Worm (Caenorhabditis elegans) whole organism, L4 larva: ENCODE measurements around the gene clec-208.
A peak's percentile ranks its signal among the peaks of the same experiment; 100 is the strongest.

Experiments
- D1046.2 ChIP-seq: fragments of 200-800 bp; sonication (Bioruptor generic); IDR thresholded peaks from 2 replicates; pipeline ENCODE4 v1.3.6; 2022; ENCODE audit warnings: missing genetic modification characterization, missing compliant biosample characterization
- F44E2.7 ChIP-seq: fragments of 200-800 bp; sonication (Bioruptor generic); IDR thresholded peaks from 2 replicates; pipeline ENCODE4 v2.1.2; 2022; ENCODE audit warnings: missing genetic modification characterization, missing compliant biosample characterization
- T26A8.4 ChIP-seq: fragments of 200-800 bp; sonication (Bioruptor generic); IDR thresholded peaks from 2 replicates; pipeline ENCODE4 v1.3.6; 2022; ENCODE audit warnings: missing genetic modification characterization, missing compliant biosample characterization
- Y105C5A.15 ChIP-seq: fragments of 200-800 bp; sonication (Bioruptor generic); IDR thresholded peaks from 2 replicates; pipeline ENCODE4 v1.3.6; 2022; ENCODE audit warnings: missing genetic modification characterization, missing compliant biosample characterization
- Y75B8A.6 ChIP-seq: fragments of 200-800 bp; sonication (Bioruptor generic); IDR thresholded peaks from 2 replicates; pipeline ENCODE4 v1.3.6; 2022; ENCODE audit warnings: missing genetic modification reagents, missing genetic modification characterization, missing compliant biosample characterization
- aha-1 ChIP-seq: fragments of 150-350 bp; peaks from one replicate; lab custom pipeline; 2014; ENCODE audit warnings: missing biosample characterization, missing genetic modification characterization
- aly-2 ChIP-seq: sonication (generic microtip); optimal IDR thresholded peaks from 2 replicates; lab custom pipeline; 2018; ENCODE audit warnings: missing biosample characterization, missing genetic modification characterization
- arid-1 ChIP-seq: fragments of 200-800 bp; sonication (Bioruptor generic); conservative IDR thresholded peaks from 2 replicates; pipeline ENCODE4 v1.3.6; 2022; ENCODE audit warnings: missing genetic modification reagents, missing genetic modification characterization, missing compliant biosample characterization
- ceh-20 ChIP-seq: fragments of 200-800 bp; sonication (Bioruptor generic); IDR thresholded peaks from 2 replicates; pipeline ENCODE4 v1.3.6; 2022; ENCODE audit warnings: missing genetic modification reagents, missing genetic modification characterization, missing compliant biosample characterization
- ceh-44 ChIP-seq: fragments of 200-800 bp; sonication (Bioruptor generic); IDR thresholded peaks from 2 replicates; pipeline ENCODE4 v1.3.6; 2022; ENCODE audit warnings: missing genetic modification reagents, missing genetic modification characterization, missing compliant biosample characterization
- daf-16 ChIP-seq, 3 experiments: sonication (generic microtip); optimal IDR thresholded peaks; 2 replicates each; lab custom pipeline; 2016 to 2017; ENCODE audit warnings: missing genetic modification characterization in 3 of 3, missing genetic modification reagents in 3 of 3, mild to moderate bottlenecking in 2 of 3, missing compliant biosample characterization in 2 of 3, missing biosample characterization in 1 of 3, moderate library complexity in 1 of 3
- daf-8 ChIP-seq: fragments of 200-800 bp; sonication (Bioruptor generic); IDR thresholded peaks from 2 replicates; pipeline ENCODE4 v1.3.6; 2022; ENCODE audit warnings: missing genetic modification characterization, missing compliant biosample characterization
- dmd-8 ChIP-seq: fragments of 200-800 bp; sonication (Bioruptor generic); IDR thresholded peaks from 2 replicates; pipeline ENCODE4 v1.3.6; 2022; ENCODE audit warnings: missing genetic modification characterization, missing compliant biosample characterization
- dmd-9 ChIP-seq: fragments of 200-800 bp; sonication (Bioruptor generic); IDR thresholded peaks from 2 replicates; pipeline ENCODE4 v1.3.6; 2022; ENCODE audit warnings: missing genetic modification reagents, missing genetic modification characterization, missing compliant biosample characterization
- dpl-1 ChIP-seq: fragments of 150-350 bp; optimal IDR thresholded peaks from 2 replicates; lab custom pipeline; 2014; ENCODE audit warnings: missing biosample characterization, missing genetic modification reagents, missing genetic modification characterization
- egl-27 ChIP-seq: sonication (generic microtip); optimal IDR thresholded peaks from 3 replicates; lab custom pipeline; 2017; ENCODE audit warnings: missing biosample characterization, missing genetic modification reagents, missing genetic modification characterization
- gei-8 ChIP-seq: fragments of 200-800 bp; sonication (Bioruptor generic); optimal IDR thresholded peaks from 2 replicates; lab custom pipeline; 2018; ENCODE audit warnings: mild to moderate bottlenecking, missing genetic modification characterization, missing compliant biosample characterization
- hif-1 ChIP-seq, 2 experiments: sonication (generic microtip); optimal IDR thresholded peaks; 2 replicates each; lab custom pipeline; 2016 to 2017; ENCODE audit warnings: missing compliant biosample characterization in 2 of 2, missing genetic modification characterization in 2 of 2, missing genetic modification reagents in 2 of 2, missing genotype in 2 of 2, mild to moderate bottlenecking in 1 of 2
- hlh-30 ChIP-seq: sonication (generic microtip); optimal IDR thresholded peaks from 2 replicates; lab custom pipeline; 2017; ENCODE audit warnings: antibody characterized with exemption, mild to moderate bottlenecking, missing genetic modification characterization, missing compliant biosample characterization; ENCODE audit not compliant: insufficient read depth
- hmg-1.1 ChIP-seq: fragments of 200-800 bp; sonication (Bioruptor generic); IDR thresholded peaks from 2 replicates; pipeline ENCODE4 v1.3.6; 2022; ENCODE audit warnings: missing genetic modification reagents, missing genetic modification characterization, missing compliant biosample characterization
- jun-1 ChIP-seq: fragments of 150-350 bp; optimal IDR thresholded peaks from 2 replicates; lab custom pipeline; 2014; ENCODE audit warnings: missing biosample characterization, missing genetic modification reagents, missing genetic modification characterization
- lim-7 ChIP-seq: fragments of 200-800 bp; sonication (Bioruptor generic); IDR thresholded peaks from 2 replicates; pipeline ENCODE4 v1.3.6; 2022; ENCODE audit warnings: missing genetic modification characterization, missing compliant biosample characterization
- lin-13 ChIP-seq: fragments of 150-350 bp; optimal IDR thresholded peaks from 2 replicates; lab custom pipeline; 2014; ENCODE audit warnings: missing biosample characterization, missing genetic modification reagents, missing genetic modification characterization
- lin-38 ChIP-seq: fragments of 200-800 bp; sonication (Bioruptor generic); IDR thresholded peaks from 2 replicates; pipeline ENCODE4 v1.3.6; 2022; ENCODE audit warnings: missing genetic modification reagents, missing genetic modification characterization, missing compliant biosample characterization
- lin-39 ChIP-seq: fragments of 150-350 bp; optimal IDR thresholded peaks from 2 replicates; lab custom pipeline; 2014; ENCODE audit warnings: missing biosample characterization, missing genetic modification reagents, missing genetic modification characterization
- lsy-2 ChIP-seq, 2 experiments: fragments of 150-350 bp in 1 of 2; sonication (generic microtip) in 1 of 2; optimal IDR thresholded peaks; 2 replicates each; lab custom pipeline; 2014 to 2017; ENCODE audit warnings: missing biosample characterization in 2 of 2, missing genetic modification characterization in 2 of 2
- madf-9 ChIP-seq: fragments of 200-800 bp; sonication (Bioruptor generic); conservative IDR thresholded peaks from 2 replicates; pipeline ENCODE4 v1.3.6; 2022; ENCODE audit warnings: missing genetic modification reagents, missing genetic modification characterization, missing compliant biosample characterization
- mdl-1 ChIP-seq, 2 experiments: fragments of 150-350 bp in 1 of 2; sonication (generic microtip) in 1 of 2; optimal IDR thresholded peaks; 2 replicates each; lab custom pipeline; 2014 to 2017; ENCODE audit warnings: missing biosample characterization in 2 of 2, missing genetic modification characterization in 2 of 2
- mdt-29 ChIP-seq: fragments of 200-800 bp; sonication (Bioruptor generic); IDR thresholded peaks from 2 replicates; pipeline ENCODE4 v1.3.6; 2022; ENCODE audit warnings: missing genetic modification reagents, missing genetic modification characterization, missing compliant biosample characterization
- mep-1 ChIP-seq: fragments of 150-350 bp; sonication (generic microtip); optimal IDR thresholded peaks from 3 replicates; lab custom pipeline; 2014; ENCODE audit warnings: missing biosample characterization, missing genetic modification characterization
- nhr-237 ChIP-seq: sonication (generic microtip); optimal IDR thresholded peaks from 2 replicates; lab custom pipeline; 2017; ENCODE audit warnings: missing biosample characterization, missing genetic modification characterization
- nhr-25 ChIP-seq: sonication (generic microtip); optimal IDR thresholded peaks from 2 replicates; lab custom pipeline; 2017; ENCODE audit warnings: missing genetic modification characterization, mild to moderate bottlenecking, missing compliant biosample characterization, antibody characterized with exemption, moderate library complexity, borderline replicate concordance; ENCODE audit not compliant: insufficient read depth
- nhr-41 ChIP-seq: fragments of 200-800 bp; sonication (Bioruptor generic); IDR thresholded peaks from 2 replicates; pipeline ENCODE4 v1.3.6; 2022; ENCODE audit warnings: missing genetic modification reagents, missing genetic modification characterization, missing compliant biosample characterization
- nhr-6 ChIP-seq: fragments of 150-350 bp; optimal IDR thresholded peaks from 2 replicates; lab custom pipeline; 2014; ENCODE audit warnings: missing biosample characterization, missing genetic modification characterization
- nhr-77 ChIP-seq: fragments of 150-350 bp; optimal IDR thresholded peaks from 2 replicates; lab custom pipeline; 2014; ENCODE audit warnings: missing biosample characterization, missing genetic modification characterization
- pha-4 ChIP-seq, 2 experiments: fragments of 150-350 bp in 1 of 2; fragments of 200-800 bp in 1 of 2; sonication (Bioruptor generic) in 1 of 2; IDR thresholded peaks in 1 of 2; optimal IDR thresholded peaks in 1 of 2; 2 replicates each; pipeline versions ENCODE4 v1.3.6 to Lab custom; 2014 to 2022; ENCODE audit warnings: missing genetic modification characterization in 2 of 2, missing genetic modification reagents in 2 of 2, missing biosample characterization in 1 of 2, missing compliant biosample characterization in 1 of 2
- php-3 ChIP-seq: fragments of 200-800 bp; sonication (Bioruptor generic); IDR thresholded peaks from 2 replicates; pipeline ENCODE4 v1.3.6; 2022; ENCODE audit warnings: missing genetic modification reagents, missing genetic modification characterization, missing compliant biosample characterization
- sdz-12 ChIP-seq: fragments of 200-800 bp; sonication (Bioruptor generic); optimal IDR thresholded peaks from 2 replicates; lab custom pipeline; 2018; ENCODE audit warnings: mild to moderate bottlenecking, missing genetic modification characterization, missing compliant biosample characterization
- set-16 ChIP-seq: fragments of 200-800 bp; sonication (Bioruptor generic); IDR thresholded peaks from 2 replicates; pipeline ENCODE4 v1.3.6; 2022; ENCODE audit warnings: missing genetic modification reagents, missing genetic modification characterization, missing compliant biosample characterization
- skn-1 ChIP-seq: fragments of 150-350 bp; optimal IDR thresholded peaks from 2 replicates; lab custom pipeline; 2014; ENCODE audit warnings: missing biosample characterization, missing genetic modification characterization
- snpc-1.2 ChIP-seq: fragments of 200-800 bp; sonication (Bioruptor generic); IDR thresholded peaks from 2 replicates; pipeline ENCODE4 v1.3.6; 2022; ENCODE audit warnings: missing genetic modification reagents, missing genetic modification characterization, missing compliant biosample characterization
- spr-3 ChIP-seq: fragments of 200-800 bp; sonication (Bioruptor generic); optimal IDR thresholded peaks from 2 replicates; lab custom pipeline; 2018; ENCODE audit warnings: mild to moderate bottlenecking, missing genetic modification characterization, missing compliant biosample characterization
- tra-1 ChIP-seq: fragments of 200-800 bp; sonication (Bioruptor generic); IDR thresholded peaks from 2 replicates; pipeline ENCODE4 v1.3.6; 2022; ENCODE audit warnings: missing genetic modification reagents, missing genetic modification characterization, missing compliant biosample characterization
- unc-130 ChIP-seq: sonication (generic microtip); optimal IDR thresholded peaks from 2 replicates; lab custom pipeline; 2016; ENCODE audit warnings: missing genetic modification reagents, missing genetic modification characterization, missing compliant biosample characterization
- unc-39 ChIP-seq: sonication (generic microtip); optimal IDR thresholded peaks from 2 replicates; lab custom pipeline; 2017; ENCODE audit warnings: missing biosample characterization, missing genetic modification characterization
- zfp-2 ChIP-seq: sonication (generic microtip); optimal IDR thresholded peaks from 2 replicates; lab custom pipeline; 2016; ENCODE audit warnings: mild to moderate bottlenecking, missing genetic modification characterization, missing compliant biosample characterization
- zfp-3 ChIP-seq: fragments of 200-800 bp; sonication (Bioruptor generic); conservative IDR thresholded peaks from 2 replicates; pipeline ENCODE4 v1.3.6; 2022; ENCODE audit warnings: missing genetic modification reagents, missing genetic modification characterization, missing compliant biosample characterization

clec-208 gene

ce11 chrV:2066780-2067179 is 31.0 kb upstream of the clec-208 start, which contains the start of gene nhr-86 (continued):
- TF ChIP-seq pha-4 (GFP tag; IDR thresholded peaks at IDR 0.05; lab: Robert Waterston, UW) (no peak), pha-4 (tag; optimal IDR thresholded peaks at IDR 0.05; lab: Kevin White, UChicago) (no peak), dmd-8 (no peak), lim-7 (no peak), hlh-30 (tag; lab: Kevin White, UChicago) (no peak), D1046.2 (no peak)

ce11 chrV:2067419-2067818 is 30.3 kb upstream of the clec-208 start:
- TF ChIP-seq ceh-20 (no peak), unc-130 (GFP tag; lab: Kevin White, UChicago) (peak; percentile 58), lsy-2 (tag; optimal IDR thresholded peaks at IDR 0.05; lab: Kevin White, UChicago) (peak in 1 of 2 experiments; percentile 40), lin-38 (peak; percentile 31; the same call in 1 of the 2 replicates), nhr-77 (tag; lab: Kevin White, UChicago) (no peak), daf-16 (GFP tag; optimal IDR thresholded peaks at IDR 0.05; lab: Kevin White, UChicago) (no peak), daf-16 (tag; optimal IDR thresholded peaks at IDR 0.05; lab: Kevin White, UChicago) (no peak), skn-1 (tag; lab: Kevin White, UChicago) (no peak), hif-1 (tag; optimal IDR thresholded peaks at IDR 0.05; lab: Kevin White, UChicago) (no peak), nhr-25 (tag; lab: Kevin White, UChicago) (no peak), unc-39 (no peak), nhr-6 (tag; lab: Kevin White, UChicago) (no peak)

ce11 chrV:2067985-2068499 is 29.7 kb upstream of the clec-208 start, which contains the start of gene lbp-9:
lbp-9 (plus strand) TSS chrV:2068449.
- TF ChIP-seq mdl-1 (tag; optimal IDR thresholded peaks at IDR 0.05; lab: Kevin White, UChicago): peak in 1 of 2 experiments; percentile 88
- TF ChIP-seq sdz-12 (GFP tag; lab: Kevin White, UChicago): no peak
- TF ChIP-seq dmd-9: no peak
- peak in 1 of 2 experiments; percentile 47 for TF ChIP-seq lsy-2 (tag; optimal IDR thresholded peaks at IDR 0.05; lab: Kevin White, UChicago)
- TF ChIP-seq daf-8 (GFP tag; lab: Robert Waterston, UW): no peak
- TF ChIP-seq F44E2.7 (GFP tag; lab: Robert Waterston, UW): no peak
- no peak for TF ChIP-seq Y75B8A.6
- no peak for TF ChIP-seq ceh-44 (GFP tag; lab: Robert Waterston, UW)
- TF ChIP-seq php-3 (GFP tag; lab: Robert Waterston, UW): 0 out of 2 replicates have a peak, but pooled peaks have one; percentile 30
- TF ChIP-seq hmg-1.1 (GFP tag; lab: Robert Waterston, UW): peak; percentile 55; the same call in 1 of the 2 replicates
- TF ChIP-seq madf-9 (GFP tag; lab: Robert Waterston, UW): no peak
- no peak for TF ChIP-seq lin-39 (tag; lab: Kevin White, UChicago)
- TF ChIP-seq nhr-237: no peak
- TF ChIP-seq aha-1 (tag; lab: Kevin White, UChicago): peak; percentile 97
- no peak for TF ChIP-seq jun-1 (tag; lab: Kevin White, UChicago)
- TF ChIP-seq zfp-2 (tag; lab: Kevin White, UChicago): no peak
- no peak for TF ChIP-seq gei-8 (GFP tag; lab: Kevin White, UChicago)
- TF ChIP-seq aly-2 (tag; lab: Kevin White, UChicago): no peak
- TF ChIP-seq nhr-41 (GFP tag; lab: Robert Waterston, UW): no peak
- peak; percentile 43; the same call in 1 of the 2 replicates for TF ChIP-seq snpc-1.2
- TF ChIP-seq set-16 (GFP tag; lab: Robert Waterston, UW): peak; percentile 58
- peak; percentile 67 for TF ChIP-seq mep-1 (tag; lab: Kevin White, UChicago)
- 0 out of 2 replicates have a peak, but pooled peaks have one; percentile 9 for TF ChIP-seq arid-1 (GFP tag; lab: Robert Waterston, UW)
- TF ChIP-seq dpl-1 (GFP tag; lab: Kevin White, UChicago): peak; percentile 17
- no peak for TF ChIP-seq tra-1 (GFP tag; lab: Robert Waterston, UW)
- no peak for TF ChIP-seq Y105C5A.15 (GFP tag; lab: Robert Waterston, UW)
- TF ChIP-seq mdt-29: peak; percentile 25; the same call in 1 of the 2 replicates
- TF ChIP-seq T26A8.4: no peak
- no peak for TF ChIP-seq spr-3 (GFP tag; lab: Kevin White, UChicago)
- TF ChIP-seq zfp-3: no peak
- peak; percentile 12 for TF ChIP-seq lin-13 (GFP tag; lab: Kevin White, UChicago)
- TF ChIP-seq egl-27 (tag; lab: Kevin White, UChicago): no peak
